Worm (Caenorhabditis elegans): ENCODE measurements around the gene coq-5.

DNA sequence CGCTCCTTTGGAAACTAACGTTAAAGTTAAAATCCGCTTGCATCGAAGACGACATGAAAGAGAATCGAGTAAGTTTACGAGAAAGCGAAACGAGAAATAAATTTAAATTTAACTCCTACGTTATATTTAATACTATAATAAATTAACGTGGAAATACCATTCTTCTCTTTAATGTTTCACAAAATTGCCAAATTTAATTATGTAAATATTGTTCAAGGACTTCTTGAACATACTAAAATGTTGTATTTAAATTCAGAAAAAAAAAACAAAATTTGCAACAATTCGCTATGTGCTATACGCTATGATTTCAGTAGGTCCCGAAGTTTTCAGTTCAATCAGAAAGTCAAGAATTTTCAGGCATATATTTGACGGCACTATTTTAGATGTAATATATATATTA, 38.7 kb upstream of the coq-5 start, which contains the start of gene ZK688.10:
- TF ChIP-seq him-1 (tag; optimal IDR thresholded peaks at IDR 0.05) (no peak), dao-5 (tag; optimal IDR thresholded peaks at IDR 0.05) (no peak), W03F9.2 (tag; optimal IDR thresholded peaks at IDR 0.05) (no peak)
